Worm (Caenorhabditis elegans): ENCODE measurements around the gene nlp-16.

nlp-16 gene

ce11 chrIV:6259732-6260131, at the start of gene nlp-16:
Gene nlp-16 (minus strand): TSS chrIV:6259832.
- no peak for TF ChIP-seq ztf-11 (tag; optimal IDR thresholded peaks at IDR 0.05)

ce11 chrIV:6307439-6307838, 47.8 kb upstream of the nlp-16 start, which contains the start of gene csp-2:
Gene csp-2 (plus strand): TSS chrIV:6307739.
- TF ChIP-seq unc-39 (tag; optimal IDR thresholded peaks at IDR 0.05) = no peak
- no peak for TF ChIP-seq elt-3 (tag; optimal IDR thresholded peaks at IDR 0.05)
- no peak for TF ChIP-seq lin-32 (GFP tag; optimal IDR thresholded peaks at IDR 0.05)
- no peak for TF ChIP-seq ceh-43 (GFP tag; optimal IDR thresholded peaks at IDR 0.05)
- TF ChIP-seq sem-2 (GFP tag; optimal IDR thresholded peaks at IDR 0.05) = no peak
- TF ChIP-seq nhr-12 (tag; optimal IDR thresholded peaks at IDR 0.05) = no peak
- TF ChIP-seq unc-120 (tag; optimal IDR thresholded peaks at IDR 0.05; ENCODE audit: poor library complexity, severe bottlenecking) = no peak
- no peak for TF ChIP-seq zip-8 (tag; optimal IDR thresholded peaks at IDR 0.05)
- TF ChIP-seq nhr-237 (tag; optimal IDR thresholded peaks at IDR 0.05) = no peak
- TF ChIP-seq mep-1 (tag; optimal IDR thresholded peaks at IDR 0.05) = no peak
- TF ChIP-seq nhr-76 (tag; optimal IDR thresholded peaks at IDR 0.05) = no peak
- TF ChIP-seq elt-1 (tag; optimal IDR thresholded peaks at IDR 0.05; ENCODE audit: borderline replicate concordance, insufficient read depth) = no peak
- TF ChIP-seq bed-3 (GFP tag; optimal IDR thresholded peaks at IDR 0.05) = no peak

ce11 chrIV:6303642-6304041, 44.0 kb upstream of the nlp-16 start, which contains the start of gene srv-25:
Gene srv-25 (minus strand): TSS chrIV:6303742.
- no peak for TF ChIP-seq mls-2 (tag; optimal IDR thresholded peaks at IDR 0.05)
- no peak for TF ChIP-seq ceh-39 (tag; optimal IDR thresholded peaks at IDR 0.05)
- no peak for TF ChIP-seq lin-32 (GFP tag; optimal IDR thresholded peaks at IDR 0.05)
- TF ChIP-seq blmp-1 (tag; optimal IDR thresholded peaks at IDR 0.05) = no peak
- TF ChIP-seq ztf-11 (tag; optimal IDR thresholded peaks at IDR 0.05) = no peak
- TF ChIP-seq pha-4 (tag; optimal IDR thresholded peaks at IDR 0.05) = no peak
- TF ChIP-seq sptf-1 (tag; optimal IDR thresholded peaks at IDR 0.05) = no peak
- no peak for TF ChIP-seq sem-2 (GFP tag; optimal IDR thresholded peaks at IDR 0.05)
- no peak for TF ChIP-seq nhr-2 (tag; optimal IDR thresholded peaks at IDR 0.05)
- no peak for TF ChIP-seq mab-5 (tag; optimal IDR thresholded peaks at IDR 0.05)
- TF ChIP-seq M03D4.4 (tag; optimal IDR thresholded peaks at IDR 0.05) = no peak
- no peak for TF ChIP-seq ceh-43 (GFP tag; optimal IDR thresholded peaks at IDR 0.05)
- no peak for TF ChIP-seq nhr-76 (tag; optimal IDR thresholded peaks at IDR 0.05)
- no peak for TF ChIP-seq ces-1 (GFP tag; optimal IDR thresholded peaks at IDR 0.05)
- TF ChIP-seq nhr-237 (tag; optimal IDR thresholded peaks at IDR 0.05) = no peak

- TF ChIP-seq nhr-2 (tag; optimal IDR thresholded peaks at IDR 0.05) (no peak), cnd-1 (tag; optimal IDR thresholded peaks at IDR 0.05) (no peak), lin-32 (GFP tag; optimal IDR thresholded peaks at IDR 0.05) (no peak), elt-3 (tag; optimal IDR thresholded peaks at IDR 0.05) (no peak), unc-39 (tag; optimal IDR thresholded peaks at IDR 0.05) (no peak), drap-1 (GFP tag; optimal IDR thresholded peaks at IDR 0.05) (no peak), lsy-2 (tag; optimal IDR thresholded peaks at IDR 0.05) (no peak), unc-120 (tag; optimal IDR thresholded peaks at IDR 0.05; ENCODE audit: poor library complexity, severe bottlenecking) (no peak), zip-8 (tag; optimal IDR thresholded peaks at IDR 0.05) (no peak), ztf-11 (tag; optimal IDR thresholded peaks at IDR 0.05) (no peak), sem-2 (GFP tag; optimal IDR thresholded peaks at IDR 0.05) (no peak), hlh-1 (tag; optimal IDR thresholded peaks at IDR 0.05) (no peak), nhr-12 (tag; optimal IDR thresholded peaks at IDR 0.05) (no peak), flh-1 (GFP tag; optimal IDR thresholded peaks at IDR 0.05) (no peak), ceh-39 (tag; optimal IDR thresholded peaks at IDR 0.05) (no peak)
These were observed 42.1 kb upstream of the nlp-16 start, which contains the start of gene srv-26 for ce11 chrIV:6301764-6302163. Gene srv-26 (minus strand): TSS chrIV:6301864.

ce11 chrIV:6299523-6299922, 39.9 kb upstream of the nlp-16 start:
- TF ChIP-seq hlh-1 (tag; optimal IDR thresholded peaks at IDR 0.05) = no peak
- no peak for TF ChIP-seq lin-13 (tag; optimal IDR thresholded peaks at IDR 0.05)
- TF ChIP-seq cnd-1 (tag; optimal IDR thresholded peaks at IDR 0.05) = no peak
- TF ChIP-seq flh-1 (GFP tag; optimal IDR thresholded peaks at IDR 0.05) = no peak
- no peak for TF ChIP-seq elt-3 (tag; optimal IDR thresholded peaks at IDR 0.05)
- no peak for TF ChIP-seq unc-62 (GFP tag; optimal IDR thresholded peaks at IDR 0.05)
- no peak for TF ChIP-seq ceh-43 (GFP tag; optimal IDR thresholded peaks at IDR 0.05)
- TF ChIP-seq elt-1 (tag; optimal IDR thresholded peaks at IDR 0.05; ENCODE audit: borderline replicate concordance, insufficient read depth) = no peak
- TF ChIP-seq mep-1 (tag; optimal IDR thresholded peaks at IDR 0.05) = no peak
- TF ChIP-seq unc-39 (tag; optimal IDR thresholded peaks at IDR 0.05) = no peak
- TF ChIP-seq blmp-1 (tag; optimal IDR thresholded peaks at IDR 0.05) = no peak
- no peak for TF ChIP-seq mls-2 (tag; optimal IDR thresholded peaks at IDR 0.05)
- no peak for TF ChIP-seq nhr-2 (tag; optimal IDR thresholded peaks at IDR 0.05)
- TF ChIP-seq mab-5 (tag; optimal IDR thresholded peaks at IDR 0.05) = no peak
- TF ChIP-seq unc-120 (tag; optimal IDR thresholded peaks at IDR 0.05; ENCODE audit: poor library complexity, severe bottlenecking) = no peak

Measured in whole organism, mixed stage, embryonic.